Fruit fly (Drosophila melanogaster) whole organism, embryonic: ENCODE data around the gene CG43407.
A peak's percentile ranks its signal among the peaks of the same experiment; 100 is the strongest.

Source experiments
- B-H2 ChIP-seq: fragments of 200-800 bp; sonication (Bioruptor generic); optimal IDR thresholded peaks from 2 replicates; lab custom pipeline; 2018; ENCODE audit warnings: missing biosample characterization, mild to moderate bottlenecking, missing genetic modification characterization
- C15 ChIP-seq: fragments of 200-800 bp; sonication (Bioruptor generic); IDR thresholded peaks from 3 replicates; pipeline ENCODE4 v1.3.6; 2022; ENCODE audit warnings: missing biosample characterization, missing genetic modification characterization
- CG14965 ChIP-seq: fragments of 200-800 bp; sonication (Bioruptor generic); optimal IDR thresholded peaks from 2 replicates; lab custom pipeline; 2016; ENCODE audit warnings: missing biosample characterization, missing genetic modification characterization, borderline replicate concordance
- CG15601 ChIP-seq: fragments of 200-800 bp; sonication (Bioruptor generic); optimal IDR thresholded peaks from 3 replicates; lab custom pipeline; 2019; ENCODE audit warnings: missing biosample characterization, mild to moderate bottlenecking, missing genetic modification characterization, moderate library complexity
- CG1603 ChIP-seq: fragments of 200-800 bp; sonication (Bioruptor generic); optimal IDR thresholded peaks from 2 replicates; lab custom pipeline; 2019; ENCODE audit warnings: missing biosample characterization, mild to moderate bottlenecking, missing genetic modification characterization, moderate library complexity
- CG16779 ChIP-seq: fragments of 200-800 bp; sonication (Bioruptor generic); IDR thresholded peaks from 2 replicates; pipeline ENCODE4 v1.3.6; 2022; ENCODE audit warnings: missing biosample characterization, missing genetic modification characterization
- CG17361 ChIP-seq: fragments of 200-800 bp; sonication (Bioruptor generic); IDR thresholded peaks from 3 replicates; pipeline ENCODE4 v1.3.6; 2022; ENCODE audit warnings: missing biosample characterization, missing genetic modification characterization
- CG1832 ChIP-seq: fragments of 200-800 bp; sonication (Bioruptor generic); optimal IDR thresholded peaks from 2 replicates; lab custom pipeline; 2017; ENCODE audit warnings: missing biosample characterization, mild to moderate bottlenecking, missing genetic modification characterization, inconsistent platforms
- CG33557 ChIP-seq: fragments of 200-800 bp; sonication (Bioruptor generic); optimal IDR thresholded peaks from 2 replicates; lab custom pipeline; 2019; ENCODE audit warnings: missing biosample characterization, mild to moderate bottlenecking, missing genetic modification characterization, moderate library complexity
- CG4282 ChIP-seq: fragments of 200-800 bp; sonication (Bioruptor generic); optimal IDR thresholded peaks from 2 replicates; lab custom pipeline; 2016; ENCODE audit warnings: missing biosample characterization, missing genetic modification characterization
- CG4360 ChIP-seq: fragments of 200-800 bp; sonication (Bioruptor generic); IDR thresholded peaks from 2 replicates; pipeline ENCODE4 v1.3.6; 2022; ENCODE audit warnings: missing biosample characterization, missing genetic modification characterization
- CG6854 ChIP-seq: fragments of 200-800 bp; sonication (Bioruptor generic); optimal IDR thresholded peaks from 3 replicates; lab custom pipeline; 2017; ENCODE audit warnings: missing biosample characterization, mild to moderate bottlenecking, missing genetic modification characterization
- CG7786 ChIP-seq: fragments of 200-800 bp; sonication (Bioruptor generic); optimal IDR thresholded peaks from 2 replicates; lab custom pipeline; 2016; ENCODE audit warnings: missing biosample characterization, missing genetic modification characterization
- CG8478 ChIP-seq: fragments of >200 bp; optimal IDR thresholded peaks from 2 replicates; lab custom pipeline; 2018
- Eip74EF ChIP-seq, 2 experiments: fragments of 200-800 bp in 1 of 2; fragments of >200 bp in 1 of 2; sonication (Bioruptor generic) in 1 of 2; optimal IDR thresholded peaks; 2 replicates each; lab custom pipeline; 2017 to 2019; ENCODE audit warnings: missing biosample characterization in 2 of 2, missing genetic modification characterization in 2 of 2, mild to moderate bottlenecking in 1 of 2, moderate library complexity in 1 of 2
- Ets65A ChIP-seq: fragments of 200-800 bp; sonication (Bioruptor generic); peaks from one replicate; lab custom pipeline; 2016; ENCODE audit warnings: missing biosample characterization, missing genetic modification characterization
- Lim3 ChIP-seq: fragments of 200-800 bp; sonication (Bioruptor generic); IDR thresholded peaks from 2 replicates; pipeline ENCODE4 v1.3.6; 2022; ENCODE audit warnings: missing biosample characterization, missing genetic modification characterization
- Mad ChIP-seq: fragments of 200-800 bp; sonication (Bioruptor generic); optimal IDR thresholded peaks from 2 replicates; lab custom pipeline; 2016; ENCODE audit warnings: missing biosample characterization, missing genetic modification characterization
- Med ChIP-seq: fragments of 200-800 bp; sonication (Bioruptor generic); peaks from one replicate; lab custom pipeline; 2016; ENCODE audit warnings: missing biosample characterization, missing genetic modification characterization, mild to moderate bottlenecking, inconsistent platforms, moderate library complexity
- Mrtf ChIP-seq: fragments of 200-800 bp; sonication (Bioruptor generic); IDR thresholded peaks from 3 replicates; pipeline ENCODE4 v1.3.6; 2022; ENCODE audit warnings: missing biosample characterization, missing genetic modification characterization
- NfI ChIP-seq: fragments of 200-800 bp; sonication (Bioruptor generic); optimal IDR thresholded peaks from 3 replicates; lab custom pipeline; 2018; ENCODE audit warnings: missing biosample characterization, mild to moderate bottlenecking, missing genetic modification characterization, moderate library complexity
- Oaz ChIP-seq: fragments of 200-800 bp; sonication (Bioruptor generic); IDR thresholded peaks from 2 replicates; pipeline ENCODE4 v1.3.6; 2022; ENCODE audit warnings: missing biosample characterization, missing genetic modification characterization
- Pdp1 ChIP-seq, 2 experiments: fragments of 200-800 bp; sonication (Bioruptor generic); optimal IDR thresholded peaks; 3 replicates each; lab custom pipeline; 2016; ENCODE audit warnings: missing biosample characterization in 2 of 2, missing genetic modification characterization in 2 of 2, mild to moderate bottlenecking in 1 of 2, moderate library complexity in 1 of 2
- Sin3A ChIP-seq: fragments of >200 bp; optimal IDR thresholded peaks from 2 replicates; lab custom pipeline; 2018
- Spps ChIP-seq: fragments of 200-800 bp; sonication (Bioruptor generic); optimal IDR thresholded peaks from 2 replicates; lab custom pipeline; 2018; ENCODE audit warnings: missing biosample characterization, mild to moderate bottlenecking, missing genetic modification characterization
- Usf ChIP-seq: fragments of 200-800 bp; sonication (Bioruptor generic); optimal IDR thresholded peaks from 2 replicates; lab custom pipeline; 2017; ENCODE audit warnings: missing genotype, missing biosample characterization, missing genetic modification characterization
- aop ChIP-seq: fragments of 200-800 bp; sonication (Bioruptor generic); IDR thresholded peaks from 2 replicates; pipeline ENCODE4 v1.3.6; 2022; ENCODE audit warnings: missing biosample characterization, missing genetic modification characterization
- cad ChIP-seq: fragments of >200 bp; optimal IDR thresholded peaks from 2 replicates; lab custom pipeline; 2017; ENCODE audit warnings: missing biosample characterization, missing genetic modification characterization
- cas ChIP-seq: fragments of 200-800 bp; sonication (Bioruptor generic); IDR thresholded peaks from 2 replicates; pipeline ENCODE4 v1.3.6; 2022; ENCODE audit warnings: missing biosample characterization, missing genetic modification characterization
- eve ChIP-seq, 2 experiments: fragments of >200 bp; optimal IDR thresholded peaks; 2 replicates each; lab custom pipeline; 2017; ENCODE audit warnings: missing biosample characterization in 2 of 2, missing genetic modification characterization in 2 of 2
- eyg ChIP-seq: fragments of 200-800 bp; sonication (Bioruptor generic); optimal IDR thresholded peaks from 3 replicates; lab custom pipeline; 2016; ENCODE audit warnings: missing biosample characterization, missing genetic modification characterization
- grau ChIP-seq: fragments of 200-800 bp; optimal IDR thresholded peaks from 3 replicates; lab custom pipeline; 2019; ENCODE audit warnings: missing biosample characterization, mild to moderate bottlenecking, missing genetic modification characterization, moderate library complexity
- hth ChIP-seq: fragments of >200 bp; optimal IDR thresholded peaks from 2 replicates; lab custom pipeline; 2017; ENCODE audit warnings: inconsistent platforms
- klu ChIP-seq: fragments of 200-800 bp; sonication (Bioruptor generic); IDR thresholded peaks from 2 replicates; pipeline ENCODE4 v1.3.6; 2022; ENCODE audit warnings: missing biosample characterization, missing genetic modification characterization
- lola ChIP-seq, 3 experiments: fragments of >200 bp in 2 of 3; fragments of 200-800 bp in 1 of 3; sonication (Bioruptor generic) in 1 of 3; optimal IDR thresholded peaks; 2 replicates each; lab custom pipeline; 2017 to 2019; ENCODE audit warnings: missing biosample characterization in 3 of 3, missing genetic modification characterization in 3 of 3, mild to moderate bottlenecking in 1 of 3, moderate library complexity in 1 of 3
- nau ChIP-seq: fragments of 200-800 bp; sonication (Bioruptor generic); optimal IDR thresholded peaks from 3 replicates; lab custom pipeline; 2017; ENCODE audit warnings: missing biosample characterization, mild to moderate bottlenecking, missing genetic modification characterization, missing genetic modification reagents
- p53 ChIP-seq: fragments of 200-800 bp; sonication (Bioruptor generic); optimal IDR thresholded peaks from 2 replicates; lab custom pipeline; 2016; ENCODE audit warnings: missing biosample characterization, missing genetic modification characterization
- run ChIP-seq: fragments of 200-800 bp; sonication (Bioruptor generic); optimal IDR thresholded peaks from 3 replicates; lab custom pipeline; 2018; ENCODE audit warnings: missing biosample characterization, mild to moderate bottlenecking, missing genetic modification characterization
- sd ChIP-seq: fragments of 200-800 bp; sonication (Bioruptor generic); optimal IDR thresholded peaks from 3 replicates; lab custom pipeline; 2018; ENCODE audit warnings: missing biosample characterization, mild to moderate bottlenecking, missing genetic modification characterization, moderate library complexity
- sens ChIP-seq: fragments of 200-800 bp; sonication (Bioruptor generic); peaks from one replicate; lab custom pipeline; 2016; ENCODE audit warnings: missing biosample characterization, missing genetic modification characterization
- sima ChIP-seq: fragments of 200-800 bp; sonication (Bioruptor generic); optimal IDR thresholded peaks from 2 replicates; lab custom pipeline; 2016; ENCODE audit warnings: missing biosample characterization, missing genetic modification characterization
- sisA ChIP-seq: fragments of 200-800 bp; sonication (Bioruptor generic); IDR thresholded peaks from 2 replicates; pipeline ENCODE4 v1.3.6; 2022; ENCODE audit warnings: missing biosample characterization, missing genetic modification characterization
- sqz ChIP-seq: fragments of 200-800 bp; sonication (Bioruptor generic); optimal IDR thresholded peaks from 3 replicates; lab custom pipeline; 2018; ENCODE audit warnings: missing biosample characterization, mild to moderate bottlenecking, missing genetic modification characterization
- sug ChIP-seq: fragments of 200-800 bp; optimal IDR thresholded peaks from 2 replicates; lab custom pipeline; 2019; ENCODE audit warnings: missing biosample characterization, mild to moderate bottlenecking, missing genetic modification characterization, moderate library complexity
- tll ChIP-seq, 2 experiments: fragments of 200-800 bp in 1 of 2; fragments of >200 bp in 1 of 2; sonication (Bioruptor generic) in 1 of 2; optimal IDR thresholded peaks; 2 replicates each; lab custom pipeline; 2017 to 2019; ENCODE audit warnings: missing biosample characterization in 2 of 2, missing genetic modification characterization in 2 of 2, mild to moderate bottlenecking in 1 of 2, moderate library complexity in 1 of 2
- ttk ChIP-seq: fragments of 200-800 bp; sonication (Bioruptor generic); IDR thresholded peaks from 2 replicates; pipeline ENCODE4 v2.1.2; 2022; ENCODE audit warnings: missing biosample characterization, missing genetic modification characterization
- twi ChIP-seq: fragments of 200-800 bp; optimal IDR thresholded peaks from 2 replicates; lab custom pipeline; 2019; ENCODE audit warnings: missing biosample characterization, mild to moderate bottlenecking, missing genetic modification characterization, moderate library complexity
- vvl ChIP-seq: fragments of 200-800 bp; sonication (Bioruptor generic); IDR thresholded peaks from 2 replicates; pipeline ENCODE4 v1.3.6; 2022; ENCODE audit warnings: missing biosample characterization, missing genetic modification characterization
- zen ChIP-seq: fragments of 200-800 bp; sonication (Bioruptor generic); optimal IDR thresholded peaks from 3 replicates; lab custom pipeline; 2018; ENCODE audit warnings: missing biosample characterization, mild to moderate bottlenecking, missing genetic modification characterization, moderate library complexity

CG43407 gene

DNA sequence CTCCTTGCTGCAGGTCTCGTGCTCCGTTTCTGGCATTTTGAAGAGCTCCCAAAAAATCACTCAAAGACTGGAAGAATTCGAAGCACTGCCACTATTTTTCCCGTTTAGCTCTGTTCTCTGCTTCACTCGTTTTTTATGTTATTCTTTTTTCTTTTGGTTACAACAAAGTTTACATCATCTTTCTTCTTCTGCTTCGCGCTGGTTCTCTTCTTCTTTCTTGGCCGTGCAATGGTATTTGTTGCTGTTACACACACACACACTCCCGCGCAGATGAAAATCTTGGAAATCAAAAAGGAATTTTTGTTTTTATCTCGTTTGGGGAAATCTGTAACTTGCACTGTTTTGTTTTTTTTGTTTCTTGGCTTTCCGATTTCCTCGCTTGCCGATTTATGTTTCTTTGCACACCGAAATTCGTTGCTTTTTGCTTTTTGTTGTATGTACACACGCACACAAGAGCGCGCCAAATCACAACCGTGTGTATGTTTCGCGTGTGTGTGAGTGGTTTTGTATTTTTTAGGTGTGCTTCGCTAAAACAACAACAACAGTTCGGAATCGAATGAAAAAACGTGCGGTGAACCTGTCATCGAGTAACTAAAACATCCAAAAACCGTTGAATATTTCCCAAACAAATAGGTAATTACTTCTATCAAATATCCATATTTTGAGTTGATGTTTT lies 32.6 kb upstream of the CG43407 start (continued):
- TF ChIP-seq Med (GFP tag; lab: Kevin White, UChicago), result peak; percentile 74
- TF ChIP-seq Ets65A (GFP tag; lab: Kevin White, UChicago), result no peak
- peak in 1 of 2 experiments; percentile 89 for TF ChIP-seq eve (GFP tag; optimal IDR thresholded peaks at IDR 0.05; lab: Kevin White, UChicago)
- TF ChIP-seq CG17361, result no peak
- peak; percentile 17 for TF ChIP-seq run
- TF ChIP-seq CG8478, result peak; percentile 24
- no peak for TF ChIP-seq eyg (GFP tag; lab: Kevin White, UChicago)
- TF ChIP-seq CG33557 (GFP tag; lab: Kevin White, UChicago), result no peak
- peak in 1 of 2 experiments; percentile 75 for TF ChIP-seq Pdp1 (GFP tag; optimal IDR thresholded peaks at IDR 0.05; lab: Kevin White, UChicago)
- TF ChIP-seq sug, result no peak
- TF ChIP-seq B-H2 (GFP tag; lab: Kevin White, UChicago), result no peak
- TF ChIP-seq sisA (GFP tag; lab: Robert Waterston, UW), result no peak
- no peak for TF ChIP-seq vvl (GFP tag; lab: Robert Waterston, UW)
- no peak for TF ChIP-seq CG15601 (tag; lab: Kevin White, UChicago)
- no peak for TF ChIP-seq Spps (tag; lab: Kevin White, UChicago)
- no peak for TF ChIP-seq cas (GFP tag; lab: Robert Waterston, UW)
- TF ChIP-seq klu, result no peak
- TF ChIP-seq hth (lab: Kevin White, UChicago), result no peak
- no peak for TF ChIP-seq CG7786 (GFP tag; lab: Kevin White, UChicago)
- no peak for TF ChIP-seq p53
- peak; percentile 38 for TF ChIP-seq sens
- no peak for TF ChIP-seq Mad (GFP tag; lab: Kevin White, UChicago)
- TF ChIP-seq sqz (GFP tag; lab: Kevin White, UChicago), result peak; percentile 82
- TF ChIP-seq CG4360 (GFP tag; lab: Robert Waterston, UW), result peak; percentile 79
- TF ChIP-seq CG16779 (GFP tag; lab: Robert Waterston, UW), result no peak; the same call in 1 of the 2 replicates
- no peak for TF ChIP-seq CG1603 (tag; lab: Kevin White, UChicago)
- peak in 1 of 3 experiments; percentile 72 for TF ChIP-seq lola (GFP tag; optimal IDR thresholded peaks at IDR 0.05; lab: Kevin White, UChicago)
- peak; percentile 31 for TF ChIP-seq sd (tag; lab: Kevin White, UChicago)
- TF ChIP-seq Sin3A (lab: Kevin White, UChicago), result no peak
- TF ChIP-seq NfI (GFP tag; lab: Kevin White, UChicago), result peak; percentile 8
- TF ChIP-seq nau (GFP tag; lab: Kevin White, UChicago), result no peak
- TF ChIP-seq Mrtf (GFP tag; lab: Robert Waterston, UW), result no peak
- TF ChIP-seq CG1832 (GFP tag; lab: Kevin White, UChicago), result no peak

DNA sequence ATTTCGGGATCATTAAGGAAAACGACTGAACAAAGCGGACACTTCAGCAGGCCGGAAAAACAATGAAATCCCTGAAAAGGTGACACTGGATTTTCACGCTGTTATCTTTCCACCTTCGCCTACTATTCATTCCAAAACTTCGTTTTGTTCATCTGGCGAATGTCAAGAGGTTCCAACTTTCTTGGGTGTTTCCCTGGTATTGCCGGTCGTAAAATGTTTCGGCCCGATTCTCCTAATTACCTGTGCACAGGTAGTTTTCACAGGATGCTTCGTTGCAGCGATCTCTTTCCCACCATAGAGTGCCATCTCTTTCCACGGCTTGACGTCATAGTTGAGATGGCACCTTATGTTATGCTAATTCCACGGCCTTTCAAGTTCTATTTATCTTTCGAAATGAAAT lies 29.9 kb upstream of the CG43407 start:
- TF ChIP-seq tll (GFP tag; optimal IDR thresholded peaks at IDR 0.05; lab: Kevin White, UChicago) (peak in 1 of 2 experiments; percentile 95), Usf (GFP tag; lab: Kevin White, UChicago) (no peak), zen (tag; lab: Kevin White, UChicago) (peak; percentile 93), cad (GFP tag; lab: Kevin White, UChicago) (peak; percentile 97), Lim3 (GFP tag; lab: Robert Waterston, UW) (no peak), CG4282 (GFP tag; lab: Kevin White, UChicago) (no peak), hth (lab: Kevin White, UChicago) (no peak), Oaz (GFP tag; lab: Robert Waterston, UW) (no peak), CG6854 (GFP tag; lab: Kevin White, UChicago) (no peak), CG14965 (GFP tag; lab: Kevin White, UChicago) (no peak), eyg (GFP tag; lab: Kevin White, UChicago) (no peak), lola (GFP tag; optimal IDR thresholded peaks at IDR 0.05; lab: Kevin White, UChicago) (no peak), sens (no peak), Eip74EF (GFP tag; optimal IDR thresholded peaks at IDR 0.05; lab: Kevin White, UChicago) (no peak), ttk (GFP tag; lab: Robert Waterston, UW) (no peak), C15 (GFP tag; lab: Robert Waterston, UW) (no peak), grau (no peak), twi (tag; lab: Kevin White, UChicago) (peak; percentile 47), sima (GFP tag; lab: Kevin White, UChicago) (no peak), aop (GFP tag; lab: Robert Waterston, UW) (no peak)
